Worm (Caenorhabditis elegans) whole organism, L4 larva: ENCODE results near the gene fipr-6.

Source experiments
- ZK546.5 ChIP-seq, 2 experiments: sonication (generic microtip); optimal IDR thresholded peaks; 2 replicates each; lab custom pipeline; 2017; ENCODE audit warnings: missing biosample characterization in 2 of 2, missing genetic modification characterization in 2 of 2
- fkh-10 ChIP-seq: fragments of 150-350 bp; optimal IDR thresholded peaks from 2 replicates; lab custom pipeline; 2014; ENCODE audit warnings: missing biosample characterization, missing genetic modification reagents, missing genetic modification characterization
- fos-1 ChIP-seq: fragments of 150-350 bp; optimal IDR thresholded peaks from 2 replicates; lab custom pipeline; 2014; ENCODE audit warnings: missing biosample characterization, missing genetic modification characterization
- mdl-1 ChIP-seq, 2 experiments: fragments of 150-350 bp in 1 of 2; sonication (generic microtip) in 1 of 2; optimal IDR thresholded peaks; 2 replicates each; lab custom pipeline; 2014 to 2017; ENCODE audit warnings: missing biosample characterization in 2 of 2, missing genetic modification characterization in 2 of 2
- zag-1 ChIP-seq: fragments of 150-350 bp; optimal IDR thresholded peaks from 2 replicates; lab custom pipeline; 2014; ENCODE audit warnings: missing biosample characterization, missing genetic modification characterization

ce11 chrV:10221317-10221716 lies 9.7 kb upstream of the fipr-6 start, which contains the start of the genes fipr-5 and fipr-9:
- no peak for TF ChIP-seq fkh-10 (GFP tag; lab: Kevin White, UChicago)
- TF ChIP-seq fos-1 (tag; lab: Kevin White, UChicago), result no peak
- no peak for TF ChIP-seq zag-1 (tag; lab: Kevin White, UChicago)
- no peak for TF ChIP-seq ZK546.5 (tag; optimal IDR thresholded peaks at IDR 0.05; lab: Kevin White, UChicago)
- no peak for TF ChIP-seq mdl-1 (tag; optimal IDR thresholded peaks at IDR 0.05; lab: Kevin White, UChicago)
